Worm (Caenorhabditis elegans): Measurements from ENCODE around the gene srd-65.

- TF ChIP-seq nhr-12 (tag; optimal IDR thresholded peaks at IDR 0.05) = no peak
- no peak for TF ChIP-seq mab-5 (tag; optimal IDR thresholded peaks at IDR 0.05)
- TF ChIP-seq M03D4.4 (tag; optimal IDR thresholded peaks at IDR 0.05) = no peak
- no peak for TF ChIP-seq pha-4 (tag; optimal IDR thresholded peaks at IDR 0.05)
- no peak for TF ChIP-seq zip-8 (tag; optimal IDR thresholded peaks at IDR 0.05)
- TF ChIP-seq unc-62 (GFP tag; optimal IDR thresholded peaks at IDR 0.05) = no peak
- TF ChIP-seq nhr-76 (tag; optimal IDR thresholded peaks at IDR 0.05) = no peak
- no peak for TF ChIP-seq nhr-237 (tag; optimal IDR thresholded peaks at IDR 0.05)
- TF ChIP-seq elt-1 (tag; optimal IDR thresholded peaks at IDR 0.05; ENCODE audit: borderline replicate concordance, insufficient read depth) = no peak
- no peak for TF ChIP-seq ceh-43 (GFP tag; optimal IDR thresholded peaks at IDR 0.05)
These were observed 18.7 kb downstream of the srd-65 start for ce11 chrIII:2205155-2205554.
